Worm (Caenorhabditis elegans) whole organism, young adult: ENCODE data around the gene Y9C9A.13.

Experiments
- B0336.3 ChIP-seq: fragments of 200-800 bp; sonication (Bioruptor generic); IDR thresholded peaks from 2 replicates; pipeline ENCODE4 v1.3.6; 2022; ENCODE audit warnings: missing genetic modification characterization, missing compliant biosample characterization
- F10E7.11 ChIP-seq: sonication (generic microtip); optimal IDR thresholded peaks from 2 replicates; lab custom pipeline; 2017; ENCODE audit warnings: mild to moderate bottlenecking, missing genetic modification characterization, moderate library complexity, missing compliant biosample characterization
- F33H1.4 ChIP-seq: fragments of 200-800 bp; sonication (Bioruptor generic); IDR thresholded peaks from 2 replicates; pipeline ENCODE4 v1.3.6; 2022; ENCODE audit warnings: missing genetic modification reagents, missing genetic modification characterization, missing compliant biosample characterization
- F37B4.10 ChIP-seq: fragments of 200-800 bp; sonication (Bioruptor generic); IDR thresholded peaks from 2 replicates; pipeline ENCODE4 v1.3.6; 2022; ENCODE audit warnings: missing genetic modification characterization, missing compliant biosample characterization
- F39B2.1 ChIP-seq: fragments of 200-800 bp; sonication (Bioruptor generic); IDR thresholded peaks from 2 replicates; pipeline ENCODE4 v1.3.6; 2022; ENCODE audit warnings: missing genetic modification reagents, missing genetic modification characterization, missing compliant biosample characterization
- F52B5.7 ChIP-seq: sonication (generic microtip); optimal IDR thresholded peaks from 2 replicates; lab custom pipeline; 2016; ENCODE audit warnings: mild to moderate bottlenecking, missing genetic modification characterization, missing compliant biosample characterization
- F55B11.4 ChIP-seq: sonication (generic microtip); optimal IDR thresholded peaks from 2 replicates; lab custom pipeline; 2016; ENCODE audit warnings: missing compliant biosample characterization, missing genetic modification characterization, borderline replicate concordance; ENCODE audit not compliant: insufficient read depth
- T07F8.4 ChIP-seq: sonication (generic microtip); optimal IDR thresholded peaks from 2 replicates; lab custom pipeline; 2016; ENCODE audit warnings: mild to moderate bottlenecking, missing genetic modification characterization, moderate library complexity, missing compliant biosample characterization
- Y53F4B.3 ChIP-seq: fragments of 200-800 bp; sonication (Bioruptor generic); IDR thresholded peaks from 2 replicates; pipeline ENCODE4 v1.3.6; 2022; ENCODE audit warnings: missing genetic modification reagents, missing genetic modification characterization, missing compliant biosample characterization
- Y56A3A.18 ChIP-seq: fragments of 200-800 bp; sonication (Bioruptor generic); IDR thresholded peaks from 2 replicates; pipeline ENCODE4 v1.3.6; 2022; ENCODE audit warnings: missing genetic modification reagents, missing genetic modification characterization, missing compliant biosample characterization
- ZK185.1 ChIP-seq: sonication (generic microtip); optimal IDR thresholded peaks from 2 replicates; lab custom pipeline; 2016; ENCODE audit warnings: mild to moderate bottlenecking, missing genetic modification characterization, missing compliant biosample characterization; ENCODE audit not compliant: poor library complexity, severe bottlenecking
- aptf-3 ChIP-seq: fragments of 200-800 bp; sonication (Bioruptor generic); IDR thresholded peaks from 2 replicates; pipeline ENCODE4 v1.3.6; 2022; ENCODE audit warnings: missing genetic modification characterization, missing compliant biosample characterization
- bed-1 ChIP-seq: fragments of 200-800 bp; sonication (Bioruptor generic); IDR thresholded peaks from 2 replicates; pipeline ENCODE4 v1.3.6; 2022; ENCODE audit warnings: missing genetic modification reagents, missing genetic modification characterization, missing compliant biosample characterization
- ccch-3 ChIP-seq: fragments of 200-800 bp; sonication (Bioruptor generic); optimal IDR thresholded peaks from 2 replicates; lab custom pipeline; 2018; ENCODE audit warnings: mild to moderate bottlenecking, missing genetic modification characterization, missing compliant biosample characterization
- ceh-58 ChIP-seq: fragments of 200-800 bp; sonication (Bioruptor generic); IDR thresholded peaks from 2 replicates; pipeline ENCODE4 v1.3.6; 2022; ENCODE audit warnings: missing genetic modification characterization, missing compliant biosample characterization
- ceh-79 ChIP-seq: sonication (generic microtip); optimal IDR thresholded peaks from 2 replicates; lab custom pipeline; 2017; ENCODE audit warnings: mild to moderate bottlenecking, missing genetic modification characterization, missing compliant biosample characterization
- dox-1 ChIP-seq: fragments of 200-800 bp; sonication (Bioruptor generic); IDR thresholded peaks from 2 replicates; pipeline ENCODE4 v1.3.6; 2022; ENCODE audit warnings: missing genetic modification reagents, missing genetic modification characterization, missing compliant biosample characterization
- efl-1 ChIP-seq: fragments of 150-350 bp; optimal IDR thresholded peaks from 2 replicates; lab custom pipeline; 2014; ENCODE audit warnings: missing biosample characterization, missing genetic modification reagents, missing genetic modification characterization
- egl-44 ChIP-seq: fragments of 200-800 bp; sonication (Bioruptor generic); IDR thresholded peaks from 2 replicates; pipeline ENCODE4 v1.3.6; 2022; ENCODE audit warnings: missing genetic modification reagents, missing genetic modification characterization, missing compliant biosample characterization
- egrh-3 ChIP-seq: fragments of 200-800 bp; sonication (Bioruptor generic); IDR thresholded peaks from 2 replicates; pipeline ENCODE4 v1.3.6; 2022; ENCODE audit warnings: missing genetic modification reagents, missing genetic modification characterization, missing compliant biosample characterization
- gei-17 ChIP-seq: fragments of 200-800 bp; sonication (Bioruptor generic); optimal IDR thresholded peaks from 2 replicates; lab custom pipeline; 2018; ENCODE audit warnings: mild to moderate bottlenecking, missing genetic modification characterization, missing compliant biosample characterization
- him-1 ChIP-seq: sonication (generic microtip); optimal IDR thresholded peaks from 2 replicates; lab custom pipeline; 2016; ENCODE audit warnings: missing genotype, missing genetic modification reagents, missing genetic modification characterization, missing compliant biosample characterization
- hrde-1 ChIP-seq: sonication (generic microtip); optimal IDR thresholded peaks from 2 replicates; lab custom pipeline; 2016; ENCODE audit warnings: missing genetic modification characterization, mild to moderate bottlenecking, missing compliant biosample characterization, moderate library complexity, missing genotype, missing genetic modification reagents, borderline replicate concordance
- let-526 ChIP-seq: fragments of 200-800 bp; sonication (Bioruptor generic); IDR thresholded peaks from 2 replicates; pipeline ENCODE4 v1.3.6; 2022; ENCODE audit warnings: missing genetic modification reagents, missing genetic modification characterization, missing compliant biosample characterization
- lir-1 ChIP-seq: fragments of 200-800 bp; sonication (Bioruptor generic); conservative IDR thresholded peaks from 2 replicates; pipeline ENCODE4 v1.3.6; 2022; ENCODE audit warnings: missing genetic modification reagents, missing genetic modification characterization, missing compliant biosample characterization
- mcd-1 ChIP-seq: fragments of 200-800 bp; sonication (Bioruptor generic); IDR thresholded peaks from 2 replicates; pipeline ENCODE4 v1.3.6; 2022; ENCODE audit warnings: missing genetic modification reagents, missing genetic modification characterization, missing compliant biosample characterization
- mxl-1 ChIP-seq: sonication (generic microtip); optimal IDR thresholded peaks from 2 replicates; lab custom pipeline; 2016; ENCODE audit warnings: missing genetic modification characterization, missing compliant biosample characterization
- nhr-179 ChIP-seq: sonication (generic microtip); optimal IDR thresholded peaks from 2 replicates; lab custom pipeline; 2016; ENCODE audit warnings: mild to moderate bottlenecking, missing genetic modification characterization, missing compliant biosample characterization
- pbrm-1 ChIP-seq: fragments of 200-800 bp; sonication (Bioruptor generic); IDR thresholded peaks from 2 replicates; pipeline ENCODE4 v1.3.6; 2022; ENCODE audit warnings: missing genetic modification reagents, missing genetic modification characterization, missing compliant biosample characterization
- sea-2 ChIP-seq: fragments of 200-800 bp; sonication (Bioruptor generic); IDR thresholded peaks from 2 replicates; pipeline ENCODE4 v1.3.6; 2022; ENCODE audit warnings: missing genetic modification characterization, missing compliant biosample characterization
- snpc-3.4 ChIP-seq: sonication (generic microtip); optimal IDR thresholded peaks from 2 replicates; lab custom pipeline; 2017; ENCODE audit warnings: missing genetic modification characterization, mild to moderate bottlenecking, missing compliant biosample characterization, antibody characterized with exemption, moderate library complexity, missing genotype, missing genetic modification reagents
- tbx-9 ChIP-seq: sonication (generic microtip); optimal IDR thresholded peaks from 2 replicates; lab custom pipeline; 2016; ENCODE audit warnings: borderline replicate concordance, missing genetic modification characterization, inconsistent platforms, missing compliant biosample characterization
- unc-130 ChIP-seq: sonication (generic microtip); optimal IDR thresholded peaks from 2 replicates; lab custom pipeline; 2016; ENCODE audit warnings: missing genetic modification reagents, missing genetic modification characterization, missing compliant biosample characterization
- unc-62 ChIP-seq: fragments of 150-350 bp; optimal IDR thresholded peaks from 2 replicates; lab custom pipeline; 2014; ENCODE audit warnings: missing biosample characterization, missing genetic modification reagents, missing genetic modification characterization
- ztf-18 ChIP-seq: sonication (generic microtip); optimal IDR thresholded peaks from 2 replicates; lab custom pipeline; 2016; ENCODE audit warnings: missing genotype, mild to moderate bottlenecking, missing genetic modification characterization, missing compliant biosample characterization
- ztf-26 ChIP-seq: sonication (generic microtip); optimal IDR thresholded peaks from 2 replicates; lab custom pipeline; 2017; ENCODE audit warnings: missing genetic modification characterization, missing compliant biosample characterization
- ztf-28 ChIP-seq: fragments of 200-800 bp; sonication (Bioruptor generic); IDR thresholded peaks from 2 replicates; pipeline ENCODE4 v1.3.6; 2022; ENCODE audit warnings: missing genetic modification reagents, missing genetic modification characterization, missing compliant biosample characterization

Gene Y9C9A.13

DNA sequence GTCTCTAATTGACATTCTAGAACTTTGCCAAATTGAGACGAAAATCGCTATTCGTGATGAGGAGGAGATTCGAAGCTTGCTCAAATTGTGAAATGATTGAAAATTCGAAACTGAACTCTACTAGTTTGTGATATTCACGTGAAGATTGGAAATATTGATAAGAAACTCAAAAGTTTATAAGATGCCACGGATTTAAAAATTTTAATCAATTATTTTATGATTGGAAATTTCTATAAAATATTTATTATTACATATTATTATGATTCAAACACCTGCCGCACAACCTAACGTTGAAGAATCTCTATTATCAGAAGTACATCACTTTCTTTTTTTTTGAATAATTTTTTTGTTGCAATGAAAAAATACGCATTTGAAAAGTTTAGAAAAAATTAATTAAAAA is 19.2 kb upstream of the Y9C9A.13 start, which contains the start of gene E03H12.7:
TSS of gene E03H12.7 (minus strand) at position 101 of the 400 bp plus-strand sequence.
- TF ChIP-seq F55B11.4 (tag; lab: Kevin White, UChicago) (no peak), ztf-18 (tag; lab: Kevin White, UChicago) (no peak), pbrm-1 (GFP tag; lab: Robert Waterston, UW) (no peak), ccch-3 (GFP tag; lab: Kevin White, UChicago) (no peak), let-526 (GFP tag; lab: Robert Waterston, UW) (no peak), hrde-1 (tag; lab: Kevin White, UChicago) (no peak), ceh-58 (no peak), sea-2 (no peak), F33H1.4 (no peak), ZK185.1 (no peak), gei-17 (GFP tag; lab: Kevin White, UChicago) (no peak), Y56A3A.18 (no peak), bed-1 (GFP tag; lab: Robert Waterston, UW) (no peak), efl-1 (no peak), ceh-79 (tag; lab: Kevin White, UChicago) (no peak), unc-130 (no peak)
- TF ChIP-seq, all 124 proteins: peak for 0

- TF ChIP-seq F37B4.10 (GFP tag; lab: Robert Waterston, UW) (no peak), egrh-3 (GFP tag; lab: Robert Waterston, UW) (no peak), dox-1 (no peak), him-1 (no peak), egl-44 (GFP tag; lab: Robert Waterston, UW) (no peak), B0336.3 (GFP tag; lab: Robert Waterston, UW) (no peak), tbx-9 (tag; lab: Kevin White, UChicago) (no peak), snpc-3.4 (tag; lab: Kevin White, UChicago) (no peak), F39B2.1 (GFP tag; lab: Robert Waterston, UW) (no peak), ztf-28 (GFP tag; lab: Robert Waterston, UW) (no peak)
Observed at ce11 chrIV:4986246-4986645, 16.9 kb upstream of the Y9C9A.13 start, which contains the start of gene clec-177. TSS of gene clec-177 (plus strand) at chrIV:4986546.

ce11 chrIV:4983746-4984145 is 14.4 kb upstream of the Y9C9A.13 start, which contains the start of gene clec-176:
TSS of gene clec-176 (plus strand) at chrIV:4984046.
- no peak for TF ChIP-seq ztf-26 (tag; lab: Kevin White, UChicago)
- no peak for TF ChIP-seq mcd-1 (GFP tag; lab: Robert Waterston, UW)
- no peak for TF ChIP-seq ZK185.1
- TF ChIP-seq nhr-179 (tag; lab: Kevin White, UChicago): no peak
- no peak for TF ChIP-seq unc-62 (GFP tag; lab: Kevin White, UChicago)
- no peak for TF ChIP-seq T07F8.4 (tag; lab: Kevin White, UChicago)
- no peak for TF ChIP-seq Y53F4B.3 (GFP tag; lab: Robert Waterston, UW)
- no peak for TF ChIP-seq F10E7.11 (tag; lab: Kevin White, UChicago)
- TF ChIP-seq dox-1: no peak
- TF ChIP-seq F52B5.7 (tag; lab: Kevin White, UChicago): no peak
- TF ChIP-seq mxl-1 (tag; lab: Kevin White, UChicago): no peak
- no peak for TF ChIP-seq efl-1

- no peak for TF ChIP-seq F37B4.10 (GFP tag; lab: Robert Waterston, UW)
- TF ChIP-seq F52B5.7 (tag; lab: Kevin White, UChicago): no peak
- TF ChIP-seq lir-1: no peak
- TF ChIP-seq aptf-3 (GFP tag; lab: Robert Waterston, UW): no peak
- no peak for TF ChIP-seq snpc-3.4 (tag; lab: Kevin White, UChicago)
Observed at ce11 chrIV:4982477-4982876, 13.2 kb upstream of the Y9C9A.13 start, which contains the start of gene E03H12.4. TSS of gene E03H12.4 (plus strand) at chrIV:4982596.
